Fruit fly (Drosophila melanogaster) whole organism, prepupa: Measurements from ENCODE around the gene GstD1.

Source experiments
- CG11294 ChIP-seq: fragments of 200-800 bp; sonication (Bioruptor generic); IDR thresholded peaks from 2 replicates; pipeline ENCODE4 v1.3.6; 2022; ENCODE audit warnings: missing biosample characterization, missing genetic modification characterization
- CG11902 ChIP-seq: fragments of 200-800 bp; sonication (Bioruptor generic); optimal IDR thresholded peaks from 3 replicates; lab custom pipeline; 2016; ENCODE audit warnings: missing biosample characterization, missing genetic modification characterization
- CG6163 ChIP-seq: fragments of 200-800 bp; sonication (Bioruptor generic); IDR thresholded peaks from 3 replicates; pipeline ENCODE4 v1.3.6; 2022; ENCODE audit warnings: missing biosample characterization, missing genetic modification characterization
- Hr38 ChIP-seq: sonication (Bioruptor generic); optimal IDR thresholded peaks from 2 replicates; lab custom pipeline; 2016; ENCODE audit warnings: missing biosample characterization, missing genetic modification characterization
- fkh ChIP-seq: fragments of 200-800 bp; sonication (Bioruptor generic); optimal IDR thresholded peaks from 3 replicates; lab custom pipeline; 2017; ENCODE audit warnings: missing biosample characterization, mild to moderate bottlenecking, missing genetic modification characterization, moderate library complexity
- vri ChIP-seq: fragments of 200-800 bp; sonication (Bioruptor generic); optimal IDR thresholded peaks from 3 replicates; lab custom pipeline; 2016; ENCODE audit warnings: missing biosample characterization, mild to moderate bottlenecking, missing genetic modification characterization

DNA sequence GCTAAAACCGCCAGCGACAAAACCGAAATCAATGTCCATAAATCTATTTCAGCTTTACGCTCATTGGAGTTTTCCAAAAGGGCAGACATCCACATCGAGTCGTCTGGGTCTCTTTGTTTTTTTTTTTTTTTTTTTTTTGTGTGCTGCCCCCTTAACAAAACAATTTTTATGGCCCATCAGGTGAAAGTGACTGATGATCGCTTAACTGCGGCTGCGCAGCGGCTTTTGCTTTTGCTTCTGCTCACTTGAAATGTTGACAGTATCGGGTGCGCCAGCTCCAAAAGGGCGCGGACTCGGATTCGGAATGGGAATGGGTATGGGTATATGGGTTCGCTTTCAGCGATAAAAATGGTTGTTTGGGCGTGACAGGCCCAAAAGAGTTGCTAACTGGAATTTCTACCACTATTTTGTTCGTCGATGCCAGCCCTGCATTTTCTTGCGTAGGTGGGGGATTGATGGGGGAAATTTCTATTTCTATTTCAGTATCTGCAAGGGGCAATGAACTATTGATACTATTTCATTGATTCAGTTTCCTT lies 7.0 kb downstream of the GstD1 start:
- no peak for TF ChIP-seq CG11902 (GFP tag; lab: Kevin White, UChicago)
- no peak for TF ChIP-seq Hr38 (GFP tag; lab: Kevin White, UChicago)
- no peak for TF ChIP-seq fkh (GFP tag; lab: Kevin White, UChicago)
- no peak for TF ChIP-seq CG6163 (GFP tag; lab: Robert Waterston, UW)
- TF ChIP-seq CG11294 (GFP tag; lab: Robert Waterston, UW): no peak
- no peak for TF ChIP-seq vri (GFP tag; lab: Kevin White, UChicago)
